Worm (Caenorhabditis elegans) whole organism, L4 larva: ENCODE data around the gene nhr-226.

Experiments
- D1046.2 ChIP-seq: fragments of 200-800 bp; sonication (Bioruptor generic); IDR thresholded peaks from 2 replicates; pipeline ENCODE4 v1.3.6; 2022; ENCODE audit warnings: missing genetic modification characterization, missing compliant biosample characterization
- F26F4.8 ChIP-seq: fragments of 200-800 bp; sonication (Bioruptor generic); conservative IDR thresholded peaks from 2 replicates; pipeline ENCODE4 v1.3.6; 2022; ENCODE audit warnings: missing genetic modification characterization, missing compliant biosample characterization
- F37D6.2 ChIP-seq: sonication (generic microtip); optimal IDR thresholded peaks from 2 replicates; lab custom pipeline; 2016; ENCODE audit warnings: mild to moderate bottlenecking, missing genetic modification characterization, missing compliant biosample characterization
- F49E8.2 ChIP-seq: sonication (generic microtip); optimal IDR thresholded peaks from 2 replicates; lab custom pipeline; 2016; ENCODE audit warnings: missing compliant biosample characterization, mild to moderate bottlenecking, missing genetic modification characterization, borderline replicate concordance
- T26A8.4 ChIP-seq: fragments of 200-800 bp; sonication (Bioruptor generic); IDR thresholded peaks from 2 replicates; pipeline ENCODE4 v1.3.6; 2022; ENCODE audit warnings: missing genetic modification characterization, missing compliant biosample characterization
- ZK337.2 ChIP-seq: fragments of 200-800 bp; sonication (Bioruptor generic); IDR thresholded peaks from 2 replicates; pipeline ENCODE4 v1.3.6; 2022; ENCODE audit warnings: missing genetic modification reagents, missing genetic modification characterization, missing compliant biosample characterization
- arid-1 ChIP-seq: fragments of 200-800 bp; sonication (Bioruptor generic); conservative IDR thresholded peaks from 2 replicates; pipeline ENCODE4 v1.3.6; 2022; ENCODE audit warnings: missing genetic modification reagents, missing genetic modification characterization, missing compliant biosample characterization
- attf-4 ChIP-seq: sonication (generic microtip); optimal IDR thresholded peaks from 3 replicates; lab custom pipeline; 2017; ENCODE audit warnings: missing biosample characterization, missing genetic modification characterization
- ceh-20 ChIP-seq: fragments of 200-800 bp; sonication (Bioruptor generic); IDR thresholded peaks from 2 replicates; pipeline ENCODE4 v1.3.6; 2022; ENCODE audit warnings: missing genetic modification reagents, missing genetic modification characterization, missing compliant biosample characterization
- ceh-32 ChIP-seq: sonication (generic microtip); optimal IDR thresholded peaks from 2 replicates; lab custom pipeline; 2016; ENCODE audit warnings: mild to moderate bottlenecking, missing genetic modification characterization, missing compliant biosample characterization; ENCODE audit not compliant: poor library complexity
- ceh-82 ChIP-seq: sonication (generic microtip); optimal IDR thresholded peaks from 2 replicates; lab custom pipeline; 2017; ENCODE audit warnings: missing biosample characterization, missing genetic modification characterization
- cey-2 ChIP-seq: sonication (generic microtip); optimal IDR thresholded peaks from 3 replicates; lab custom pipeline; 2017; ENCODE audit warnings: missing genetic modification characterization, mild to moderate bottlenecking, missing compliant biosample characterization, antibody characterized with exemption, borderline replicate concordance; ENCODE audit not compliant: insufficient read depth
- ctbp-1 ChIP-seq: fragments of 200-800 bp; sonication (Bioruptor generic); IDR thresholded peaks from 2 replicates; pipeline ENCODE4 v1.3.6; 2022; ENCODE audit warnings: missing genetic modification reagents, missing genetic modification characterization, missing compliant biosample characterization
- daf-12 ChIP-seq: fragments of 150-350 bp; optimal IDR thresholded peaks from 2 replicates; lab custom pipeline; 2014; ENCODE audit warnings: missing biosample characterization, missing genetic modification reagents, missing genetic modification characterization
- daf-16 ChIP-seq, 3 experiments: sonication (generic microtip); optimal IDR thresholded peaks; 2 replicates each; lab custom pipeline; 2016 to 2017; ENCODE audit warnings: missing genetic modification characterization in 3 of 3, missing genetic modification reagents in 3 of 3, mild to moderate bottlenecking in 2 of 3, missing compliant biosample characterization in 2 of 3, missing biosample characterization in 1 of 3, moderate library complexity in 1 of 3
- daf-8 ChIP-seq: fragments of 200-800 bp; sonication (Bioruptor generic); IDR thresholded peaks from 2 replicates; pipeline ENCODE4 v1.3.6; 2022; ENCODE audit warnings: missing genetic modification characterization, missing compliant biosample characterization
- duxl-1 ChIP-seq: sonication (generic microtip); optimal IDR thresholded peaks from 2 replicates; lab custom pipeline; 2016; ENCODE audit warnings: mild to moderate bottlenecking, missing genetic modification characterization, moderate library complexity, missing compliant biosample characterization; ENCODE audit not compliant: poor library complexity
- dve-1 ChIP-seq: sonication (generic microtip); optimal IDR thresholded peaks from 2 replicates; lab custom pipeline; 2017; ENCODE audit warnings: antibody characterized with exemption, mild to moderate bottlenecking, missing genetic modification characterization, missing compliant biosample characterization; ENCODE audit not compliant: insufficient read depth
- egl-27 ChIP-seq: sonication (generic microtip); optimal IDR thresholded peaks from 3 replicates; lab custom pipeline; 2017; ENCODE audit warnings: missing biosample characterization, missing genetic modification reagents, missing genetic modification characterization
- gei-8 ChIP-seq: fragments of 200-800 bp; sonication (Bioruptor generic); optimal IDR thresholded peaks from 2 replicates; lab custom pipeline; 2018; ENCODE audit warnings: mild to moderate bottlenecking, missing genetic modification characterization, missing compliant biosample characterization
- hlh-11 ChIP-seq: fragments of 200-800 bp; sonication (Bioruptor generic); optimal IDR thresholded peaks from 2 replicates; lab custom pipeline; 2018; ENCODE audit warnings: mild to moderate bottlenecking, missing genetic modification characterization, missing compliant biosample characterization
- hlh-30 ChIP-seq: sonication (generic microtip); optimal IDR thresholded peaks from 2 replicates; lab custom pipeline; 2017; ENCODE audit warnings: antibody characterized with exemption, mild to moderate bottlenecking, missing genetic modification characterization, missing compliant biosample characterization; ENCODE audit not compliant: insufficient read depth
- hmg-1.1 ChIP-seq: fragments of 200-800 bp; sonication (Bioruptor generic); IDR thresholded peaks from 2 replicates; pipeline ENCODE4 v1.3.6; 2022; ENCODE audit warnings: missing genetic modification reagents, missing genetic modification characterization, missing compliant biosample characterization
- lim-7 ChIP-seq: fragments of 200-800 bp; sonication (Bioruptor generic); IDR thresholded peaks from 2 replicates; pipeline ENCODE4 v1.3.6; 2022; ENCODE audit warnings: missing genetic modification characterization, missing compliant biosample characterization
- lin-1 ChIP-seq: fragments of 200-800 bp; sonication (Bioruptor generic); IDR thresholded peaks from 2 replicates; pipeline ENCODE4 v1.3.6; 2022; ENCODE audit warnings: missing genetic modification reagents, missing genetic modification characterization, missing compliant biosample characterization
- lin-39 ChIP-seq: fragments of 150-350 bp; optimal IDR thresholded peaks from 2 replicates; lab custom pipeline; 2014; ENCODE audit warnings: missing biosample characterization, missing genetic modification reagents, missing genetic modification characterization
- madf-9 ChIP-seq: fragments of 200-800 bp; sonication (Bioruptor generic); conservative IDR thresholded peaks from 2 replicates; pipeline ENCODE4 v1.3.6; 2022; ENCODE audit warnings: missing genetic modification reagents, missing genetic modification characterization, missing compliant biosample characterization
- mes-2 ChIP-seq: sonication (generic microtip); optimal IDR thresholded peaks from 2 replicates; lab custom pipeline; 2016; ENCODE audit warnings: missing genotype, mild to moderate bottlenecking, missing genetic modification characterization, missing compliant biosample characterization; ENCODE audit not compliant: poor library complexity, severe bottlenecking
- mxl-2 ChIP-seq: fragments of 200-800 bp; sonication (Bioruptor generic); conservative IDR thresholded peaks from 2 replicates; pipeline ENCODE4 v1.3.6; 2022; ENCODE audit warnings: missing genetic modification reagents, missing genetic modification characterization, missing compliant biosample characterization
- mxl-3 ChIP-seq: fragments of 200-800 bp; sonication (Bioruptor generic); optimal IDR thresholded peaks from 2 replicates; lab custom pipeline; 2018; ENCODE audit warnings: mild to moderate bottlenecking, missing genetic modification characterization, missing compliant biosample characterization
- nhr-102 ChIP-seq: sonication (generic microtip); optimal IDR thresholded peaks from 2 replicates; lab custom pipeline; 2016; ENCODE audit warnings: mild to moderate bottlenecking, missing genetic modification characterization, moderate library complexity, missing compliant biosample characterization
- nhr-111 ChIP-seq: fragments of 200-800 bp; sonication (Bioruptor generic); optimal IDR thresholded peaks from 2 replicates; lab custom pipeline; 2018; ENCODE audit warnings: mild to moderate bottlenecking, missing genetic modification characterization, missing compliant biosample characterization
- nhr-28 ChIP-seq: fragments of 150-350 bp; optimal IDR thresholded peaks from 2 replicates; lab custom pipeline; 2014; ENCODE audit warnings: missing biosample characterization, missing genetic modification characterization
- nhr-42 ChIP-seq: fragments of 200-800 bp; sonication (Bioruptor generic); IDR thresholded peaks from 2 replicates; pipeline ENCODE4 v1.3.6; 2022; ENCODE audit warnings: missing genetic modification characterization, missing compliant biosample characterization
- nhr-76 ChIP-seq: fragments of 150-350 bp; optimal IDR thresholded peaks from 2 replicates; lab custom pipeline; 2014; ENCODE audit warnings: missing biosample characterization, missing genetic modification characterization
- pqm-1 ChIP-seq: sonication (generic microtip); optimal IDR thresholded peaks from 2 replicates; lab custom pipeline; 2017; ENCODE audit warnings: missing biosample characterization, missing genetic modification characterization
- saeg-2 ChIP-seq: fragments of 200-800 bp; sonication (Bioruptor generic); IDR thresholded peaks from 2 replicates; pipeline ENCODE4 v1.3.6; 2022; ENCODE audit warnings: missing genetic modification reagents, missing genetic modification characterization, missing compliant biosample characterization
- snpc-1.2 ChIP-seq: fragments of 200-800 bp; sonication (Bioruptor generic); IDR thresholded peaks from 2 replicates; pipeline ENCODE4 v1.3.6; 2022; ENCODE audit warnings: missing genetic modification reagents, missing genetic modification characterization, missing compliant biosample characterization
- tra-1 ChIP-seq: fragments of 200-800 bp; sonication (Bioruptor generic); IDR thresholded peaks from 2 replicates; pipeline ENCODE4 v1.3.6; 2022; ENCODE audit warnings: missing genetic modification reagents, missing genetic modification characterization, missing compliant biosample characterization
- unc-39 ChIP-seq: sonication (generic microtip); optimal IDR thresholded peaks from 2 replicates; lab custom pipeline; 2017; ENCODE audit warnings: missing biosample characterization, missing genetic modification characterization
- unc-62 ChIP-seq, 3 experiments: fragments of 150-350 bp in 1 of 3; sonication (generic microtip); optimal IDR thresholded peaks in 2 of 3; peaks in 1 of 3; 1 replicate in 1 of 3; 2 replicates in 2 of 3; lab custom pipeline; 2014 to 2017; ENCODE audit warnings: missing biosample characterization in 3 of 3, missing genetic modification characterization in 3 of 3, missing genetic modification reagents in 3 of 3, missing genotype in 1 of 3
- zag-1 ChIP-seq: fragments of 150-350 bp; optimal IDR thresholded peaks from 2 replicates; lab custom pipeline; 2014; ENCODE audit warnings: missing biosample characterization, missing genetic modification characterization
- zfp-3 ChIP-seq: fragments of 200-800 bp; sonication (Bioruptor generic); conservative IDR thresholded peaks from 2 replicates; pipeline ENCODE4 v1.3.6; 2022; ENCODE audit warnings: missing genetic modification reagents, missing genetic modification characterization, missing compliant biosample characterization
- zip-2 ChIP-seq: fragments of 150-350 bp; optimal IDR thresholded peaks from 2 replicates; lab custom pipeline; 2014; ENCODE audit warnings: missing biosample characterization, missing genetic modification characterization
- ztf-11 ChIP-seq: fragments of 150-350 bp; optimal IDR thresholded peaks from 2 replicates; lab custom pipeline; 2014; ENCODE audit warnings: missing biosample characterization, missing genetic modification characterization
- ztf-7 ChIP-seq: fragments of 150-350 bp; optimal IDR thresholded peaks from 2 replicates; lab custom pipeline; 2014; ENCODE audit warnings: missing biosample characterization, missing genetic modification characterization

Gene nhr-226

DNA sequence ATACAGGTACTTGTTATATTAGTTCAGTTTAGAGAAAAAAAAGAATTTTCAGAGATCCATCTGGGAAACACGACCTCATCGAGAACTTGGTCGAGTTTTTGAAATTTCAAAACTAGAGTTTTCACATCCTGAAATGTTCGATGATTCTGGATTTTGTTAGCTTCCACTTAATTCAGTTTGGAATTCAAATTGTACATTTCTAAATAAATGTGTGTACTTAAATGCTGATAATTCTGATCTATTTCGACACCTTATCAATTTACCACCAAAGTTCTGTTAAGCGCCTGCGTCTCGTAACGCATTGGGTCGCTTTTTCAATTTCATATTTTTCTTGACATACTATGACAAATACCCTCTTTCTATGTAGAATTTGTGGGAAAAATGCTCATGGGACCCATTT is at the start of gene nhr-226:
TSS of gene nhr-226 (plus strand) at position 301 of the 400 bp plus-strand sequence.
- no peak for TF ChIP-seq ceh-32 (tag; lab: Kevin White, UChicago)
- TF ChIP-seq pqm-1 (tag; lab: Kevin White, UChicago), result peak; percentile 13

DNA sequence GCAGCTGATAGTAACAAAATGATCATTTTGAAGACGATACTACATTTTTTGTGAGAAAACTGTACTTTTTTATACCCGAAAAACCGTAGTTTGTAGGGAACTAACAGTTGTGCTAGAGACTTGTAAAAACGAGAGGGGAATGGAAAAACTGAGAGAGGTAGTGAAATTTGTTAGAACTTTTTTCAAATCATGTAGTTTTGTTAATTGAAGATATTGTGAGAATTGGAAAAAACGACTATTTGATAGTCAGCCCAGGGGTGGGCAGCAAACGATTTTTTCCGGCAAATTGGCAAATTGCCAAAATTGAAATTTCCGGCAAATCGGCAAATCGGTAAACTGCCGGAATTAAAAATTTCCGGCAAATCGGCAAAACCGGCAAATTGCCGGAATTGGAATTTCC is 45.4 kb upstream of the nhr-226 start, which contains the start of gene cyp-33C6:
TSS of gene cyp-33C6 (minus strand) at position 101 of the 400 bp plus-strand sequence.
- TF ChIP-seq gei-8 (no peak), egl-27 (tag; lab: Kevin White, UChicago) (no peak), lin-1 (GFP tag; lab: Robert Waterston, UW) (no peak), cey-2 (tag; lab: Kevin White, UChicago) (no peak), T26A8.4 (GFP tag; lab: Robert Waterston, UW) (no peak), dve-1 (tag; lab: Kevin White, UChicago) (no peak), zfp-3 (no peak), ctbp-1 (GFP tag; lab: Robert Waterston, UW) (no peak), ztf-7 (tag; lab: Kevin White, UChicago) (no peak), unc-39 (no peak)

DNA sequence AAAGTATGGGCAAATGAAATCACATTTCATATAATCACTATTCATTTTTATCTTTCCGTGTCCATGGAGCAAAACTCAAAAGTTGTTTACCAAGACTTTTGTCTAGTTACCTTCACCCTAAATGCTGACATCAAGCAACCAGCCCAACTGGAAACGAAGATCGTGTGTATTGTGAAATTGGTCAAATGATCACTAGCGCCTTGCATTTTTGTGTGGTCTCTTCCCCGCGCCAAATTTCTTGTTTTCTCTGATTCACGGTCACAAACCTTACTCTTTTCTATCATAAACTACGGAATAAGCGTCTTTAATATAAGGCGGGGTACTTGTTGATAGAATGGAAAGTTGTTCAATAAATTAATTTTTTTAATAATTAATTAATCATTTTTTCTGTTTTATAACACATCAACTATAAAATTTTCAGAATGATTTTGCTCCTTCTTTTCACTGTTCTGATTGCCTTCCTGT is 44.5 kb upstream of the nhr-226 start, which contains the start of gene cyp-33C7:
TSS of gene cyp-33C7 (plus strand) at position 415 of the 465 bp plus-strand sequence.
- TF ChIP-seq ceh-20 (GFP tag; lab: Robert Waterston, UW) (no peak), daf-8 (GFP tag; lab: Robert Waterston, UW) (no peak), zag-1 (tag; lab: Kevin White, UChicago) (no peak), arid-1 (no peak), hlh-11 (tag; lab: Kevin White, UChicago) (peak; percentile 85), daf-12 (tag; lab: Kevin White, UChicago) (no peak), snpc-1.2 (GFP tag; lab: Robert Waterston, UW) (no peak), nhr-28 (tag; lab: Kevin White, UChicago) (peak; percentile 98), attf-4 (tag; lab: Kevin White, UChicago) (no peak), mes-2 (peak; percentile 44), ZK337.2 (GFP tag; lab: Robert Waterston, UW) (no peak), nhr-111 (GFP tag; lab: Kevin White, UChicago) (no peak), F26F4.8 (no peak), nhr-76 (no peak), unc-62 (GFP tag; optimal IDR thresholded peaks at IDR 0.05 in 1 of 2; lab: Kevin White, UChicago) (peak in 1 of 2 experiments; percentile 48), unc-62 (tag; optimal IDR thresholded peaks at IDR 0.05; lab: Kevin White, UChicago) (no peak), nhr-42 (GFP tag; lab: Robert Waterston, UW) (no peak), mxl-3 (no peak), tra-1 (GFP tag; lab: Robert Waterston, UW) (0 out of 2 replicates have a peak, but pooled peaks have one; percentile 39), lim-7 (GFP tag; lab: Robert Waterston, UW) (no peak), saeg-2 (GFP tag; lab: Robert Waterston, UW) (no peak), lin-39 (tag; lab: Kevin White, UChicago) (no peak), hmg-1.1 (no peak), hlh-30 (tag; lab: Kevin White, UChicago) (peak; percentile 90), duxl-1 (no peak), nhr-102 (tag; lab: Kevin White, UChicago) (peak; percentile 82), madf-9 (GFP tag; lab: Robert Waterston, UW) (no peak), ceh-32 (tag; lab: Kevin White, UChicago) (no peak), F37D6.2 (tag; lab: Kevin White, UChicago) (no peak), ceh-82 (no peak), mxl-2 (GFP tag; lab: Robert Waterston, UW) (no peak), ztf-11 (no peak), zip-2 (no peak), daf-16 (GFP tag; optimal IDR thresholded peaks at IDR 0.05; lab: Kevin White, UChicago) (peak in 1 of 2 experiments; percentile 43), daf-16 (tag; optimal IDR thresholded peaks at IDR 0.05; lab: Kevin White, UChicago) (peak; percentile 98), F49E8.2 (tag; lab: Kevin White, UChicago) (no peak), D1046.2 (GFP tag; lab: Robert Waterston, UW) (no peak)
